Fruit fly (Drosophila melanogaster): ENCODE data around the gene CG33111.

- TF ChIP-seq N (GFP tag; optimal IDR thresholded peaks at IDR 0.05) (no peak), Sp1 (GFP tag; optimal IDR thresholded peaks at IDR 0.05) (no peak), usp (GFP tag; optimal IDR thresholded peaks at IDR 0.05) (no peak), br (GFP tag; optimal IDR thresholded peaks at IDR 0.05) (no peak)
These were observed 12.7 kb upstream of the CG33111 start for dm6 chr3R:23831696-23832095.

Data from whole organism, wandering third instar larva.